Fruit fly (Drosophila melanogaster): ENCODE results near the gene ATPsynbetaL.

The ATPsynbetaL gene

dm6 chr3L:16128481-16128972, 30.9 kb downstream of the ATPsynbetaL start, which contains the start of gene Pgm1 (continued):
- TF ChIP-seq danr (GFP tag; IDR thresholded peaks at IDR 0.05) (peak; percentile 40; the same call in 1 of the 2 replicates), CG34224 (GFP tag; IDR thresholded peaks at IDR 0.05; ENCODE audit: partially characterized antibody) (0 out of 3 replicates have a peak, but pooled peaks have one; percentile 31), run (tag; optimal IDR thresholded peaks at IDR 0.05) (peak; percentile 78), CG31441 (GFP tag; IDR thresholded peaks at IDR 0.05) (peak; percentile 65), luna (GFP tag; optimal IDR thresholded peaks at IDR 0.05) (peak; percentile 89), Ravus (GFP tag; IDR thresholded peaks at IDR 0.05) (no peak), nom (GFP tag; optimal IDR thresholded peaks at IDR 0.05) (peak; percentile 83), CG1529 (GFP tag; optimal IDR thresholded peaks at IDR 0.05) (peak; percentile 65), Pdp1 (GFP tag; optimal IDR thresholded peaks at IDR 0.05) (peak; percentile 85 to 87), CG13894 (tag; optimal IDR thresholded peaks at IDR 0.05) (no peak), btn (GFP tag; optimal IDR thresholded peaks at IDR 0.05) (peak; percentile 70), CG1603 (tag; optimal IDR thresholded peaks at IDR 0.05) (peak; percentile 95), Optix (GFP tag; IDR thresholded peaks at IDR 0.05) (peak; percentile 83), scrt (GFP tag; optimal IDR thresholded peaks at IDR 0.05) (peak; percentile 80), toy (GFP tag; IDR thresholded peaks at IDR 0.05) (0 out of 2 replicates have a peak, but pooled peaks have one; percentile 36), Hand (GFP tag; optimal IDR thresholded peaks at IDR 0.05) (peak; percentile 77), CG13296 (GFP tag; optimal IDR thresholded peaks at IDR 0.05) (peak; percentile 86), CG12942 (GFP tag; optimal IDR thresholded peaks at IDR 0.05) (peak; percentile 85)

- TF ChIP-seq ci (GFP tag; IDR thresholded peaks at IDR 0.05) (peak; percentile 83), Dad (GFP tag; optimal IDR thresholded peaks at IDR 0.05) (no peak), CG2678 (tag; optimal IDR thresholded peaks at IDR 0.05) (peak; percentile 31), CG14667 (GFP tag; IDR thresholded peaks at IDR 0.05) (peak; percentile 23), prd (optimal IDR thresholded peaks at IDR 0.05) (no peak), prd (GFP tag; IDR thresholded peaks at IDR 0.05) (peak; percentile 49), CG8388 (GFP tag; optimal IDR thresholded peaks at IDR 0.05) (peak; percentile 4), CG8290 (GFP tag; optimal IDR thresholded peaks at IDR 0.05) (no peak), CG8290 (tag; optimal IDR thresholded peaks at IDR 0.05) (peak in 1 of 2 experiments; percentile 82), CG10267 (tag; optimal IDR thresholded peaks at IDR 0.05) (peak; percentile 34), CG31224 (GFP tag; IDR thresholded peaks at IDR 0.05) (0 out of 2 replicates have a peak, but pooled peaks have one; percentile 48), CG17612 (GFP tag; IDR thresholded peaks at IDR 0.05) (peak; percentile 37; the same call in 1 of the 2 replicates), CG32772 (GFP tag; IDR thresholded peaks at IDR 0.05) (peak; percentile 48; the same call in 1 of the 2 replicates), gro (GFP tag; optimal IDR thresholded peaks at IDR 0.05) (peak; percentile 43), Neu2 (GFP tag; optimal IDR thresholded peaks at IDR 0.05; ENCODE audit: borderline replicate concordance) (no peak), CG3847 (GFP tag; IDR thresholded peaks at IDR 0.05) (peak; percentile 23; the same call in 1 of the 2 replicates), Aef1 (GFP tag; IDR thresholded peaks at IDR 0.05) (peak; percentile 7; the same call in 1 of the 3 replicates), tup (GFP tag; optimal IDR thresholded peaks at IDR 0.05) (no peak), CG7928 (GFP tag; optimal IDR thresholded peaks at IDR 0.05) (peak; percentile 95), chm (GFP tag; IDR thresholded peaks at IDR 0.05) (peak; percentile 68), NC2β (GFP tag; optimal IDR thresholded peaks at IDR 0.05) (peak; percentile 61), CG11456 (GFP tag; IDR thresholded peaks at IDR 0.05) (peak; percentile 64), ranshi (GFP tag; IDR thresholded peaks at IDR 0.05) (peak; percentile 66), CG43689 (GFP tag; IDR thresholded peaks at IDR 0.05) (no peak), E2f1 (GFP tag; IDR thresholded peaks at IDR 0.05) (peak; percentile 66), CG17361 (GFP tag; IDR thresholded peaks at IDR 0.05) (peak; percentile 81), CG16813 (GFP tag; IDR thresholded peaks at IDR 0.05; ENCODE audit: partially characterized antibody) (peak; percentile 69), lmd (GFP tag; IDR thresholded peaks at IDR 0.05) (peak; percentile 4; the same call in 1 of the 2 replicates), nerfin-2 (GFP tag; IDR thresholded peaks at IDR 0.05; ENCODE audit: partially characterized antibody) (peak; percentile 45), CG10565 (GFP tag; optimal IDR thresholded peaks at IDR 0.05) (no peak), Jarid2 (GFP tag; optimal IDR thresholded peaks at IDR 0.05) (peak; percentile 37)
Observed at dm6 chr3L:16128973-16129745, 31.5 kb downstream of the ATPsynbetaL start, which contains the start of gene SsRbeta. SsRbeta (plus strand) TSS chr3L:16129617.

Measured in whole organism, embryonic.